Worm (Caenorhabditis elegans): ENCODE measurements around the gene C14C6.3.

DNA sequence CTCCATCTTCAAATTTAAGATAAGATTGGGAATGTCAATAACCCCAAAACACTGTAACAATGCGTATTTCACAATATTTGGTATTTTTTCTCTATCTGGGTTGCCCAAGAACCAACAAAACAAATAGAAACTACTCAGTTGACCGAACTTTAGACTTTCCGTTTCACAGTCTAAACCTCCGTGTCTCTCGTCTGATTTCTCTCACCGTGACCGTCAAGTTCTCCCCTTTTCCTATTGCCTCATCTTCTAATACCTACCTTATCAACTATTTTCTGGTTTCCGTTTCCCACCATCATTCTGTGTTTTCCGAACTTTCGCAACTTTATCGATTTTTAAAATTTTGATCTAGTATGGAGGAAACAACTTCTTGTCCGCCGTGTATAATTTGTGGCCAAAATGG lies 49.0 kb upstream of the C14C6.3 start, which contains the start of gene nhr-131:
- no peak for TF ChIP-seq klf-2 (GFP tag; conservative IDR thresholded peaks at IDR 0.05)
- no peak for TF ChIP-seq ztf-23 (GFP tag; IDR thresholded peaks at IDR 0.05)
- TF ChIP-seq cog-1 (tag; optimal IDR thresholded peaks at IDR 0.05) = no peak
- TF ChIP-seq tab-1 (GFP tag; IDR thresholded peaks at IDR 0.05) = no peak
- no peak for TF ChIP-seq flt-1 (GFP tag; IDR thresholded peaks at IDR 0.05)
- no peak for TF ChIP-seq med-1 (GFP tag; optimal IDR thresholded peaks at IDR 0.05; ENCODE audit: insufficient read depth)
- no peak for TF ChIP-seq ref-1 (GFP tag; conservative IDR thresholded peaks at IDR 0.05)
- TF ChIP-seq T22C8.4 (GFP tag; IDR thresholded peaks at IDR 0.05) = 0 out of 2 replicates have a peak, but pooled peaks have one; percentile 29
- no peak for TF ChIP-seq ztf-29 (GFP tag; IDR thresholded peaks at IDR 0.05)

Data from whole organism, midembryonic.